Worm (Caenorhabditis elegans) whole organism, young adult: Measurements from ENCODE around the gene H12D21.6.

ENCODE experiments used
- dpff-1 ChIP-seq: sonication (generic microtip); optimal IDR thresholded peaks from 2 replicates; lab custom pipeline; 2017; ENCODE audit warnings: mild to moderate bottlenecking, missing genetic modification characterization, missing compliant biosample characterization
- lin-35 ChIP-seq, 3 experiments: fragments of 150-350 bp in 2 of 3; sonication (generic microtip) in 1 of 3; optimal IDR thresholded peaks; 2 replicates each; lab custom pipeline; 2014 to 2018; ENCODE audit warnings: missing biosample characterization in 3 of 3, missing genetic modification characterization in 3 of 3, missing genetic modification reagents in 3 of 3
- pha-4 ChIP-seq: fragments of 150-350 bp; sonication (generic microtip); optimal IDR thresholded peaks from 2 replicates; lab custom pipeline; 2014; ENCODE audit warnings: missing biosample characterization, missing genetic modification reagents, missing genetic modification characterization
- rec-8 ChIP-seq, 2 experiments: sonication (generic microtip); optimal IDR thresholded peaks; 2 replicates each; lab custom pipeline; 2016; ENCODE audit warnings: mild to moderate bottlenecking in 2 of 2, missing genetic modification characterization in 2 of 2, missing genetic modification reagents in 2 of 2, missing genotype in 2 of 2, missing biosample characterization in 1 of 2, missing compliant biosample characterization in 1 of 2, moderate library complexity in 1 of 2

DNA sequence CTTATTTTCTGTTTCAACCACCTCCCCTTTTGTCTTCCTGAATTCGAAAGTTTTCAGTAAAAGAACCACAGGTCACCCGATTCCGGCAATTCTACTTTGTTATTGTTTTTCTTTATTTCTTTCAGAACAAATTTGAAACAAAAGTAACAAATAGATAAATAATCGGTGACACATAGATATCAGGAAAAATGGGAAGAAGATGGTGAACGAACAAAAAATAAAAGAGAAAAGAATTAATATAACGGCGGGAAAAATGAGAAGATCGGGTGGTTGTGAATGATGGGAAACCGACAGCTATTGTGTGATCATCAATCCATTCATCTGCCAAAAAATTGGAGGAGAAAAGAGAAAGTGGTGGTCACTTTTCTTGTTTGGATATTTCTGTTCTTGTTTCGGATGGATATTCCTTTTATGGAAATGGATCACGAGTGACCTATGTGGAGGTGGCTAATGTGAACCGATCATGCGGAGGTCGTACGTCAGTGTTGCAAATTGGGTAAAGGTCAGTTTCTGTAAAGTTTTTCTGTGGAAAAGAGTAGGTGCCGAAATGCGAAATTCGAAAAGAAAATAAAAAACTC lies 20.3 kb downstream of the H12D21.6 start:
- TF ChIP-seq dpff-1: no peak
- no peak for TF ChIP-seq pha-4 (tag; lab: Kevin White, UChicago)
- no peak for TF ChIP-seq lin-35 (GFP tag; optimal IDR thresholded peaks at IDR 0.05; lab: Kevin White, UChicago)
- no peak for TF ChIP-seq rec-8 (tag; optimal IDR thresholded peaks at IDR 0.05; lab: Kevin White, UChicago)
